Fruit fly (Drosophila melanogaster) whole organism, embryonic: ENCODE results near the gene tra.

Source experiments
- ATbp ChIP-seq: fragments of 200-800 bp; sonication (Bioruptor generic); optimal IDR thresholded peaks from 2 replicates; lab custom pipeline; 2017; ENCODE audit warnings: missing biosample characterization, mild to moderate bottlenecking, missing genetic modification characterization, missing genetic modification reagents
- BEAF-32 ChIP-seq: fragments of 200-800 bp; sonication (Bioruptor generic); optimal IDR thresholded peaks from 3 replicates; lab custom pipeline; 2017; ENCODE audit warnings: missing biosample characterization, missing genetic modification characterization, mild to moderate bottlenecking, moderate library complexity, missing genetic modification reagents
- CG10321 ChIP-seq: fragments of 200-800 bp; sonication (Bioruptor generic); IDR thresholded peaks from 2 replicates; pipeline ENCODE4 v1.3.6; 2022; ENCODE audit warnings: missing biosample characterization, missing genetic modification characterization
- CG12071 ChIP-seq: fragments of 200-800 bp; sonication (Bioruptor generic); optimal IDR thresholded peaks from 3 replicates; lab custom pipeline; 2018; ENCODE audit warnings: missing biosample characterization, mild to moderate bottlenecking, missing genetic modification characterization
- CG13287 ChIP-seq: fragments of 200-800 bp; sonication (Bioruptor generic); IDR thresholded peaks from 2 replicates; pipeline ENCODE4 v1.3.6; 2022; ENCODE audit warnings: missing biosample characterization, missing genetic modification characterization; ENCODE audit not compliant: partially characterized antibody
- CG14014 ChIP-seq: fragments of 200-800 bp; sonication (Bioruptor generic); IDR thresholded peaks from 2 replicates; pipeline ENCODE4 v1.3.6; 2022; ENCODE audit warnings: missing biosample characterization, missing genetic modification characterization
- CG15269 ChIP-seq: fragments of 200-800 bp; sonication (Bioruptor generic); optimal IDR thresholded peaks from 2 replicates; lab custom pipeline; 2018; ENCODE audit warnings: missing biosample characterization, mild to moderate bottlenecking, missing genetic modification characterization, moderate library complexity
- CG1792 ChIP-seq: fragments of 200-800 bp; sonication (Bioruptor generic); optimal IDR thresholded peaks from 2 replicates; lab custom pipeline; 2016; ENCODE audit warnings: missing biosample characterization, missing genetic modification characterization
- CG18011 ChIP-seq: fragments of 200-800 bp; sonication (Bioruptor generic); optimal IDR thresholded peaks from 2 replicates; lab custom pipeline; 2017; ENCODE audit warnings: missing biosample characterization, missing genetic modification characterization, mild to moderate bottlenecking, moderate library complexity, missing genotype
- CG1832 ChIP-seq: fragments of 200-800 bp; sonication (Bioruptor generic); optimal IDR thresholded peaks from 2 replicates; lab custom pipeline; 2017; ENCODE audit warnings: missing biosample characterization, mild to moderate bottlenecking, missing genetic modification characterization, inconsistent platforms
- CG2889 ChIP-seq: fragments of 200-800 bp; sonication (Bioruptor generic); IDR thresholded peaks from 3 replicates; pipeline ENCODE4 v1.3.6; 2022; ENCODE audit warnings: missing biosample characterization, missing genetic modification characterization
- CG32772 ChIP-seq: fragments of 200-800 bp; sonication (Bioruptor generic); IDR thresholded peaks from 2 replicates; pipeline ENCODE4 v1.3.6; 2022; ENCODE audit warnings: missing biosample characterization, missing genetic modification characterization
- CG4424 ChIP-seq: fragments of 200-800 bp; sonication (Bioruptor generic); optimal IDR thresholded peaks from 3 replicates; lab custom pipeline; 2016; ENCODE audit warnings: missing biosample characterization, missing genetic modification characterization
- CG4730 ChIP-seq: fragments of 200-800 bp; sonication (Bioruptor generic); IDR thresholded peaks from 2 replicates; pipeline ENCODE4 v1.3.6; 2022; ENCODE audit warnings: missing biosample characterization, missing genetic modification characterization
- CG5180 ChIP-seq: fragments of 200-800 bp; sonication (Bioruptor generic); optimal IDR thresholded peaks from 3 replicates; lab custom pipeline; 2017; ENCODE audit warnings: missing biosample characterization, missing genetic modification characterization, mild to moderate bottlenecking, moderate library complexity, missing genetic modification reagents
- CG6654 ChIP-seq: fragments of 200-800 bp; sonication (Bioruptor generic); optimal IDR thresholded peaks from 2 replicates; lab custom pipeline; 2017; ENCODE audit warnings: missing biosample characterization, mild to moderate bottlenecking, missing genetic modification characterization
- CG6765 ChIP-seq: fragments of 200-800 bp; sonication (Bioruptor generic); optimal IDR thresholded peaks from 3 replicates; lab custom pipeline; 2017; ENCODE audit warnings: missing biosample characterization, mild to moderate bottlenecking, missing genetic modification characterization
- Dfd ChIP-seq, 2 experiments: fragments of >200 bp; optimal IDR thresholded peaks; 2 replicates each; lab custom pipeline; 2017; ENCODE audit warnings: missing biosample characterization in 2 of 2, missing genetic modification characterization in 2 of 2
- Dip3 ChIP-seq: fragments of 200-800 bp; sonication (Bioruptor generic); optimal IDR thresholded peaks from 3 replicates; lab custom pipeline; 2016; ENCODE audit warnings: missing biosample characterization, missing genetic modification characterization
- Eip74EF ChIP-seq, 2 experiments: fragments of 200-800 bp in 1 of 2; fragments of >200 bp in 1 of 2; sonication (Bioruptor generic) in 1 of 2; optimal IDR thresholded peaks; 2 replicates each; lab custom pipeline; 2017 to 2019; ENCODE audit warnings: missing biosample characterization in 2 of 2, missing genetic modification characterization in 2 of 2, mild to moderate bottlenecking in 1 of 2, moderate library complexity in 1 of 2
- Fer1 ChIP-seq: fragments of 200-800 bp; sonication (Bioruptor generic); optimal IDR thresholded peaks from 2 replicates; lab custom pipeline; 2017; ENCODE audit warnings: missing biosample characterization, mild to moderate bottlenecking, missing genetic modification characterization
- Gug ChIP-seq: fragments of 200-800 bp; sonication (Bioruptor generic); IDR thresholded peaks from 4 replicates; pipeline ENCODE4 v1.3.6; 2022; ENCODE audit warnings: missing biosample characterization, missing genetic modification characterization
- Hey ChIP-seq: fragments of 200-800 bp; sonication (Bioruptor generic); optimal IDR thresholded peaks from 3 replicates; lab custom pipeline; 2018; ENCODE audit warnings: missing biosample characterization, mild to moderate bottlenecking, missing genetic modification characterization
- HmgZ ChIP-seq: fragments of 200-800 bp; sonication (Bioruptor generic); optimal IDR thresholded peaks from 2 replicates; lab custom pipeline; 2018; ENCODE audit warnings: missing biosample characterization, mild to moderate bottlenecking, missing genetic modification characterization
- Hmr ChIP-seq: fragments of 200-800 bp; sonication (Bioruptor generic); optimal IDR thresholded peaks from 3 replicates; lab custom pipeline; 2017; ENCODE audit warnings: mild to moderate bottlenecking, missing biosample characterization, missing genetic modification reagents, missing genetic modification characterization
- Hr3 ChIP-seq: fragments of 200-800 bp; sonication (Bioruptor generic); optimal IDR thresholded peaks from 3 replicates; lab custom pipeline; 2016; ENCODE audit warnings: missing biosample characterization, missing genetic modification characterization
- Nf-YC ChIP-seq: fragments of 200-800 bp; optimal IDR thresholded peaks from 3 replicates; lab custom pipeline; 2019; ENCODE audit warnings: missing biosample characterization, mild to moderate bottlenecking, missing genetic modification characterization, moderate library complexity
- Oaz ChIP-seq: fragments of 200-800 bp; sonication (Bioruptor generic); IDR thresholded peaks from 2 replicates; pipeline ENCODE4 v1.3.6; 2022; ENCODE audit warnings: missing biosample characterization, missing genetic modification characterization
- PHDP ChIP-seq: fragments of 200-800 bp; sonication (Bioruptor generic); optimal IDR thresholded peaks from 3 replicates; lab custom pipeline; 2018; ENCODE audit warnings: missing biosample characterization, mild to moderate bottlenecking, missing genetic modification characterization, moderate library complexity
- Pdp1 ChIP-seq, 2 experiments: fragments of 200-800 bp; sonication (Bioruptor generic); optimal IDR thresholded peaks; 3 replicates each; lab custom pipeline; 2016; ENCODE audit warnings: missing biosample characterization in 2 of 2, missing genetic modification characterization in 2 of 2, mild to moderate bottlenecking in 1 of 2, moderate library complexity in 1 of 2
- Sox102F ChIP-seq: fragments of 200-800 bp; sonication (Bioruptor generic); optimal IDR thresholded peaks from 2 replicates; lab custom pipeline; 2018; ENCODE audit warnings: missing biosample characterization, mild to moderate bottlenecking, missing genetic modification characterization, moderate library complexity
- TFAM ChIP-seq: fragments of 200-800 bp; sonication (Bioruptor generic); optimal IDR thresholded peaks from 2 replicates; lab custom pipeline; 2017; ENCODE audit warnings: missing biosample characterization, missing genetic modification characterization, inconsistent platforms
- ash1 ChIP-seq: fragments of 200-800 bp; sonication (Bioruptor generic); optimal IDR thresholded peaks from 2 replicates; lab custom pipeline; 2018; ENCODE audit warnings: missing biosample characterization, mild to moderate bottlenecking, missing genetic modification characterization
- chn ChIP-seq: fragments of 200-800 bp; sonication (Bioruptor generic); optimal IDR thresholded peaks from 2 replicates; lab custom pipeline; 2016; ENCODE audit warnings: missing biosample characterization, missing genetic modification characterization
- corto ChIP-seq: fragments of 200-800 bp; sonication (Bioruptor generic); optimal IDR thresholded peaks from 2 replicates; lab custom pipeline; 2016; ENCODE audit warnings: missing biosample characterization, mild to moderate bottlenecking, missing genetic modification characterization, moderate library complexity
- dmrt99B ChIP-seq: fragments of 200-800 bp; sonication (Bioruptor generic); optimal IDR thresholded peaks from 2 replicates; lab custom pipeline; 2018; ENCODE audit warnings: missing biosample characterization, mild to moderate bottlenecking, missing genetic modification characterization, moderate library complexity
- gcm ChIP-seq: fragments of 200-800 bp; sonication (Bioruptor generic); optimal IDR thresholded peaks from 2 replicates; lab custom pipeline; 2019; ENCODE audit warnings: missing biosample characterization, mild to moderate bottlenecking, missing genetic modification characterization, moderate library complexity
- gfzf ChIP-seq: fragments of 200-800 bp; sonication (Bioruptor generic); optimal IDR thresholded peaks from 2 replicates; lab custom pipeline; 2016; ENCODE audit warnings: missing biosample characterization, mild to moderate bottlenecking, missing genetic modification characterization, moderate library complexity
- hb ChIP-seq: fragments of 200-800 bp; sonication (Bioruptor generic); IDR thresholded peaks from 3 replicates; pipeline ENCODE4 v1.3.6; 2022; ENCODE audit warnings: missing biosample characterization, missing genetic modification characterization; ENCODE audit not compliant: partially characterized antibody
- hbn ChIP-seq: fragments of 200-800 bp; sonication (Bioruptor generic); IDR thresholded peaks from 2 replicates; pipeline ENCODE4 v1.3.6; 2022; ENCODE audit warnings: missing biosample characterization, missing genetic modification characterization; ENCODE audit not compliant: partially characterized antibody
- hkb ChIP-seq, 2 experiments: fragments of 200-800 bp in 1 of 2; fragments of >200 bp in 1 of 2; sonication (Bioruptor generic) in 1 of 2; IDR thresholded peaks in 1 of 2; optimal IDR thresholded peaks in 1 of 2; 2 replicates each; pipeline versions ENCODE4 v1.3.6 to Lab custom; 2017 to 2022; ENCODE audit warnings: missing biosample characterization in 1 of 2, missing genetic modification characterization in 1 of 2
- insv ChIP-seq, 2 experiments: fragments of 200-800 bp; sonication (Bioruptor generic); optimal IDR thresholded peaks; 3 replicates each; lab custom pipeline; 2016 to 2018; ENCODE audit warnings: missing biosample characterization in 2 of 2, missing genetic modification characterization in 2 of 2
- ranshi ChIP-seq: fragments of 200-800 bp; sonication (Bioruptor generic); IDR thresholded peaks from 2 replicates; pipeline ENCODE4 v1.3.6; 2022; ENCODE audit warnings: missing biosample characterization, missing genetic modification characterization
- slp2 ChIP-seq: fragments of 200-800 bp; sonication (Bioruptor generic); optimal IDR thresholded peaks from 2 replicates; lab custom pipeline; 2016; ENCODE audit warnings: missing biosample characterization, missing genetic modification characterization
- ssp ChIP-seq: fragments of 200-800 bp; sonication (Bioruptor generic); IDR thresholded peaks from 2 replicates; pipeline ENCODE4 v1.3.6; 2022; ENCODE audit warnings: missing biosample characterization, missing genetic modification characterization
- stwl ChIP-seq: fragments of 200-800 bp; sonication (Bioruptor generic); optimal IDR thresholded peaks from 3 replicates; lab custom pipeline; 2018; ENCODE audit warnings: missing biosample characterization, mild to moderate bottlenecking, missing genetic modification characterization, moderate library complexity
- usp ChIP-seq: fragments of >200 bp; optimal IDR thresholded peaks from 2 replicates; lab custom pipeline; 2017; ENCODE audit warnings: missing biosample characterization, missing genetic modification characterization
- vfl ChIP-seq: fragments of 200-800 bp; sonication (Bioruptor generic); optimal IDR thresholded peaks from 2 replicates; lab custom pipeline; 2016; ENCODE audit warnings: missing biosample characterization, missing genetic modification characterization

Gene tra

dm6 chr3L:16571014-16571738 lies 19.7 kb downstream of the tra start (continued):
- TF ChIP-seq CG14014 (peak; percentile 71; the same call in 1 of the 2 replicates), CG2889 (GFP tag; lab: Robert Waterston, UW) (peak; percentile 62), ash1 (GFP tag; lab: Kevin White, UChicago) (no peak), CG6654 (GFP tag; lab: Kevin White, UChicago) (no peak), slp2 (peak; percentile 49), Hr3 (peak; percentile 42), CG32772 (GFP tag; lab: Robert Waterston, UW) (no peak), dmrt99B (tag; lab: Kevin White, UChicago) (peak; percentile 46), insv (GFP tag; optimal IDR thresholded peaks at IDR 0.05; lab: Kevin White, UChicago) (no peak), hbn (GFP tag; lab: Robert Waterston, UW) (no peak), Hey (tag; lab: Kevin White, UChicago) (no peak), TFAM (GFP tag; lab: Kevin White, UChicago) (no peak), Oaz (GFP tag; lab: Robert Waterston, UW) (no peak), Pdp1 (GFP tag; optimal IDR thresholded peaks at IDR 0.05; lab: Kevin White, UChicago) (peak in 1 of 2 experiments; percentile 42), Eip74EF (GFP tag; optimal IDR thresholded peaks at IDR 0.05; lab: Kevin White, UChicago) (no peak), hb (GFP tag; lab: Robert Waterston, UW) (no peak), hkb (optimal IDR thresholded peaks at IDR 0.05; lab: Kevin White, UChicago) (no peak), hkb (GFP tag; IDR thresholded peaks at IDR 0.05; lab: Robert Waterston, UW) (peak; percentile 53), CG1832 (GFP tag; lab: Kevin White, UChicago) (no peak), usp (GFP tag; lab: Kevin White, UChicago) (no peak), gcm (GFP tag; lab: Kevin White, UChicago) (no peak), ranshi (GFP tag; lab: Robert Waterston, UW) (peak; percentile 56; the same call in 1 of the 2 replicates), Gug (GFP tag; lab: Robert Waterston, UW) (no peak), PHDP (tag; lab: Kevin White, UChicago) (peak; percentile 65), CG6765 (peak; percentile 50), Fer1 (GFP tag; lab: Kevin White, UChicago) (peak; percentile 53), CG15269 (peak; percentile 72), ssp (no peak), vfl (GFP tag; lab: Kevin White, UChicago) (peak; percentile 25), BEAF-32 (GFP tag; lab: Kevin White, UChicago) (no peak), gfzf (no peak), CG13287 (GFP tag; lab: Robert Waterston, UW) (no peak), CG10321 (GFP tag; lab: Robert Waterston, UW) (no peak), chn (GFP tag; lab: Kevin White, UChicago) (no peak), Nf-YC (tag; lab: Kevin White, UChicago) (peak; percentile 32), CG12071 (GFP tag; lab: Kevin White, UChicago) (no peak), Hmr (GFP tag; lab: Kevin White, UChicago) (peak; percentile 62), CG1792 (GFP tag; lab: Kevin White, UChicago) (no peak), Dfd (GFP tag; optimal IDR thresholded peaks at IDR 0.05; lab: Kevin White, UChicago) (no peak), CG18011 (GFP tag; lab: Kevin White, UChicago) (no peak), HmgZ (tag; lab: Kevin White, UChicago) (no peak), corto (no peak), CG4730 (GFP tag; lab: Robert Waterston, UW) (peak; percentile 46; the same call in 1 of the 2 replicates), CG5180 (GFP tag; lab: Kevin White, UChicago) (no peak), ATbp (GFP tag; lab: Kevin White, UChicago) (no peak), Sox102F (GFP tag; lab: Kevin White, UChicago) (no peak), stwl (tag; lab: Kevin White, UChicago) (no peak), Dip3 (GFP tag; lab: Kevin White, UChicago) (peak; percentile 8), CG4424 (GFP tag; lab: Kevin White, UChicago) (peak; percentile 35)
